Worm (Caenorhabditis elegans): Measurements from ENCODE around the gene otub-1.

The otub-1 gene

ce11 chrV:15065837-15066348 lies at the start of gene otub-1:
Gene otub-1 (plus strand): TSS chrV:15066298.
- TF ChIP-seq lin-29 (GFP tag; IDR thresholded peaks at IDR 0.05) (no peak), unc-130 (GFP tag; optimal IDR thresholded peaks at IDR 0.05) (peak; percentile 75), mxl-2 (GFP tag; conservative IDR thresholded peaks at IDR 0.05) (no peak), aha-1 (tag) (peak; percentile 81), ceh-28 (tag; optimal IDR thresholded peaks at IDR 0.05) (no peak), unc-62 (GFP tag; optimal IDR thresholded peaks at IDR 0.05 in 1 of 2) (peak in 1 of 2 experiments; percentile 47), unc-62 (tag; optimal IDR thresholded peaks at IDR 0.05) (no peak), daf-16 (GFP tag; optimal IDR thresholded peaks at IDR 0.05) (no peak), daf-16 (tag; optimal IDR thresholded peaks at IDR 0.05) (peak; percentile 1)

ce11 chrV:15016795-15017429 lies 49.2 kb upstream of the otub-1 start:
- peak; percentile 1 for TF ChIP-seq mxl-3 (GFP tag; optimal IDR thresholded peaks at IDR 0.05)
- TF ChIP-seq mdl-1 (tag; optimal IDR thresholded peaks at IDR 0.05), result peak in 1 of 2 experiments; percentile 1
- TF ChIP-seq nhr-6 (tag; optimal IDR thresholded peaks at IDR 0.05), result peak; percentile 33
- TF ChIP-seq F26F4.8 (GFP tag; conservative IDR thresholded peaks at IDR 0.05), result no peak

ce11 chrV:15020229-15020628 lies 45.9 kb upstream of the otub-1 start, which contains the start of gene F14H8.2:
Gene F14H8.2 (minus strand): TSS chrV:15020329.
- no peak for TF ChIP-seq nhr-42 (GFP tag; IDR thresholded peaks at IDR 0.05)
- no peak for TF ChIP-seq F49E8.2 (tag; optimal IDR thresholded peaks at IDR 0.05; ENCODE audit: borderline replicate concordance)
- no peak for TF ChIP-seq aha-1 (tag)
- no peak for TF ChIP-seq ztf-7 (tag; optimal IDR thresholded peaks at IDR 0.05)
- no peak for TF ChIP-seq snpc-4 (tag; optimal IDR thresholded peaks at IDR 0.05)
- no peak for TF ChIP-seq set-16 (GFP tag; IDR thresholded peaks at IDR 0.05)
- no peak for TF ChIP-seq lin-13 (GFP tag; optimal IDR thresholded peaks at IDR 0.05)
- no peak for TF ChIP-seq madf-5 (GFP tag; IDR thresholded peaks at IDR 0.05)
- TF ChIP-seq lim-7 (GFP tag; IDR thresholded peaks at IDR 0.05), result no peak
- no peak for TF ChIP-seq fos-1 (tag; optimal IDR thresholded peaks at IDR 0.05)
- no peak for TF ChIP-seq ces-1 (GFP tag; optimal IDR thresholded peaks at IDR 0.05)
- TF ChIP-seq lin-39 (tag; optimal IDR thresholded peaks at IDR 0.05), result no peak
- no peak for TF ChIP-seq gei-8 (GFP tag; optimal IDR thresholded peaks at IDR 0.05)
- TF ChIP-seq daf-8 (GFP tag; IDR thresholded peaks at IDR 0.05), result no peak
- no peak for TF ChIP-seq hlh-30 (tag; optimal IDR thresholded peaks at IDR 0.05; ENCODE audit: insufficient read depth)
- TF ChIP-seq egl-43 (GFP tag; IDR thresholded peaks at IDR 0.05), result no peak
- TF ChIP-seq zip-2 (tag; optimal IDR thresholded peaks at IDR 0.05), result no peak

ce11 chrV:15020732-15021131 lies 45.4 kb upstream of the otub-1 start, which contains the start of gene F14H8.5:
Gene F14H8.5 (plus strand): TSS chrV:15021032.
- TF ChIP-seq Y5F2A.4 (GFP tag; optimal IDR thresholded peaks at IDR 0.05) (no peak), unc-130 (GFP tag; optimal IDR thresholded peaks at IDR 0.05) (no peak), mdl-1 (tag; optimal IDR thresholded peaks at IDR 0.05) (no peak), jun-1 (tag; optimal IDR thresholded peaks at IDR 0.05) (no peak), vab-7 (GFP tag; IDR thresholded peaks at IDR 0.05) (no peak), php-3 (GFP tag; IDR thresholded peaks at IDR 0.05) (no peak), nhr-10 (tag; optimal IDR thresholded peaks at IDR 0.05) (no peak), lin-13 (GFP tag; optimal IDR thresholded peaks at IDR 0.05) (no peak), lin-38 (GFP tag; IDR thresholded peaks at IDR 0.05) (no peak), lin-1 (GFP tag; IDR thresholded peaks at IDR 0.05) (no peak), dmd-9 (GFP tag; IDR thresholded peaks at IDR 0.05) (no peak), nhr-25 (tag; optimal IDR thresholded peaks at IDR 0.05; ENCODE audit: borderline replicate concordance, insufficient read depth) (no peak)
